Worm (Caenorhabditis elegans) whole organism, L2 larva: ENCODE results near the gene spk-1.

Experiments
- R02D3.7 ChIP-seq: fragments of 150-350 bp; optimal IDR thresholded peaks from 2 replicates; lab custom pipeline; 2014; ENCODE audit warnings: missing biosample characterization, missing genetic modification characterization
- ceh-82 ChIP-seq: fragments of 150-350 bp; optimal IDR thresholded peaks from 2 replicates; lab custom pipeline; 2014; ENCODE audit warnings: missing biosample characterization, missing genetic modification characterization
- fos-1 ChIP-seq: fragments of 150-350 bp; optimal IDR thresholded peaks from 2 replicates; lab custom pipeline; 2014; ENCODE audit warnings: missing biosample characterization, missing genetic modification characterization
- nhr-77 ChIP-seq: fragments of 150-350 bp; optimal IDR thresholded peaks from 2 replicates; lab custom pipeline; 2014; ENCODE audit warnings: missing biosample characterization, missing genetic modification characterization
- sma-9 ChIP-seq, 2 experiments: fragments of 150-350 bp in 1 of 2; sonication (generic microtip) in 1 of 2; optimal IDR thresholded peaks; 2 replicates each; lab custom pipeline; 2014 to 2016; ENCODE audit warnings: missing genetic modification characterization in 2 of 2, mild to moderate bottlenecking in 1 of 2, missing biosample characterization in 1 of 2, missing compliant biosample characterization in 1 of 2, missing genetic modification reagents in 1 of 2, moderate library complexity in 1 of 2

DNA sequence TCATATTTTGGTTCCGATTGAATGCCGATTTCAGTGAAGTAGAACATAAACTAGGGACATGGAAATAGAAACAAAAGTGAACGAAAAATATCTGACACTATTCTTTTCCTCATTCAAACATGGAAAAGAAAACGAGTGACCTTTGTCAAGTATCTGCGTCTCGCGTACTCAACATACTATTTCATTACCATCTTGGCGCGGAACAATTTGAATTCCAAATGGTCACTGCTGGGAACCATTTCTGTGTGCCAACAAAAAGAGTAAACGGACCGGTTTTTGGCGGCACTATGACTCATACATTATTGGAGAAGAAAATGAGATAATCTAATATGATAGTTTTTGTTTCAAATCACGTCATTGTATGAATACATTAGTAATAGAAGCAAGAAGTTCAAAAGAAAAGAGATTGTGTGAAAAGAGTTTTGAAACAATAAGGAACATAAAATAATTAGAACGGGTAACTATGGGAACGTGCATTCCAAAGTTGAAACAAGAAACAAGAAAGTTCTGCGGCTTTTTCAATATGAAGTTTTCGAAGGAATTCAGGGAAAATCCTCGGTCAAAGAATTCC lies 26.1 kb downstream of the spk-1 start:
- TF ChIP-seq R02D3.7 (tag; lab: Kevin White, UChicago): no peak
- no peak for TF ChIP-seq nhr-77 (tag; lab: Kevin White, UChicago)
- no peak for TF ChIP-seq sma-9 (GFP tag; optimal IDR thresholded peaks at IDR 0.05; lab: Kevin White, UChicago)
- TF ChIP-seq sma-9 (tag; optimal IDR thresholded peaks at IDR 0.05; lab: Kevin White, UChicago): no peak
- peak; percentile 48 for TF ChIP-seq fos-1 (tag; lab: Kevin White, UChicago)
- no peak for TF ChIP-seq ceh-82 (tag; lab: Kevin White, UChicago)
